Fruit fly (Drosophila melanogaster): ENCODE data around the gene CG18549.

The CG18549 gene

DNA sequence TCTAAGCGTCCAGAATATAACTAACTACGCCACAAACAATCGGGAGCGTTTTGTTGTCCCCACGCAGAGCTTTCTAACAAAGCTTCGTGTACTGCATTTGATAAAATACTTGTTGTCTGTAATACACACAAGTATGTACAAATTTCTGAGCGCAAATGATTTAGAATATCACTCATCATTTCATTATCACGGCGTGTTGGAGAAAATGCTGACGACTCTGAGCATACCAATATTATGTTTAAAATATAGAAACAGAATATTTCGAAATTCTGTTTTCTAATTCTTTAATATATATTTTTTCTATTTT, 43.2 kb upstream of the CG18549 start, which contains the start of gene Cyp9f2:
Cyp9f2 (minus strand) TSS at position 101 of the 307 bp plus-strand sequence.
- TF ChIP-seq bbx (GFP tag; IDR thresholded peaks at IDR 0.05; ENCODE audit: partially characterized antibody) (0 out of 2 replicates have a peak, but pooled peaks have one; percentile 8), CG17361 (GFP tag; IDR thresholded peaks at IDR 0.05) (no peak), chm (GFP tag; IDR thresholded peaks at IDR 0.05) (no peak)

DNA sequence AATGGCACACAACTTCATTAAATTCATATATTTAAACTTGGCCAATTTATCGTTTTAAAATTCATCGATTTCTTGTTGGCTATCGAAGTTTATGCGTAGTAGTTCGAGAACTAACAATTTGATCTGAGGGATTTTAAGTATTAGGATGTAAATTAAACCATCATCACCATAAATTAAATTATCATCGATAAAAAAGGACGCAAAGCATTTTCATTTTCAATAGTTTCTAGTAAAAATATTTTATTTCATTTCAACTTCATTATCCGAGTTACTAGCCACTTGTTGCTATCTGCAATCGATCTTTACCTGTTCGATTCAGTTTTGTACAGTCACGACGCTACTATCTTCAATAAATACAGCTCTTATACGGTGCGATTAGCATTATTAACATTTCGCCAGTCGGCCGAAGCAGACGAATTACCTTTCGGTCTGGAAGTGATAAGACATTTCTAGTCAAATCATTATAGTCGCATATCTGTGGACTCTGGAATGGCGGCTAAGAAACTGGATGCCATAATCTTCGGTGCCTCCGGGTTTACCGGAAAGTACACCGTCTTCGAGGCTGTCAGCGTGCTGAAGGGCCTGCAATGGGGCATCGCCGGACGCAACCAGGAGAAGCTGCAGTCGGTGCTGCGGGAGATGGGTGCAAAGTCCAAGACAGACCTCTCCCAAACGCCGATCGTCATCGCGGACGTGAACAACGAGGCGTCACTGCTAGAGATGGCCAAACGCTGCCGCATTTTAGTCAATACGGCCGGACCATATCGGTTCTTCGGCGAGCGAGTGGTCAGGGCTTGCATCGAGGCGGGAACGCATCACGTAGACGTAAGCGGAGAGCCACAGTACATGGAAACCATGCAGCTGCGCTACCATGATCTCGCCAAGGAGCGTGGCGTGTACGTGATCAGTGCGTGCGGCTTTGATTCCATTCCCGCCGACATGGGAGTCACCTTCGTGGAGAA, 42.6 kb upstream of the CG18549 start, which contains the start of gene CG5167:
CG5167 (plus strand) TSS at position 298 of the 962 bp plus-strand sequence.
- TF ChIP-seq exex (tag; optimal IDR thresholded peaks at IDR 0.05) = peak; percentile 89
- TF ChIP-seq CG14965 (GFP tag; optimal IDR thresholded peaks at IDR 0.05; ENCODE audit: borderline replicate concordance) = no peak
- TF ChIP-seq CoRest (tag; optimal IDR thresholded peaks at IDR 0.05) = peak; percentile 45
- TF ChIP-seq dysf (GFP tag; IDR thresholded peaks at IDR 0.05) = 0 out of 3 replicates have a peak, but pooled peaks have one; percentile 22
- TF ChIP-seq CG3163 (GFP tag; optimal IDR thresholded peaks at IDR 0.05) = no peak
- TF ChIP-seq Pdp1 (GFP tag; optimal IDR thresholded peaks at IDR 0.05) = peak in 1 of 2 experiments; percentile 16
- no peak for TF ChIP-seq CG11723 (GFP tag; optimal IDR thresholded peaks at IDR 0.05)
- no peak for TF ChIP-seq seq (GFP tag; IDR thresholded peaks at IDR 0.05)
- no peak for TF ChIP-seq CG7786 (GFP tag; optimal IDR thresholded peaks at IDR 0.05)
- TF ChIP-seq Hmx (GFP tag; optimal IDR thresholded peaks at IDR 0.05) = no peak
- TF ChIP-seq Chrac-16 (GFP tag; optimal IDR thresholded peaks at IDR 0.05) = peak; percentile 35
- no peak for TF ChIP-seq CG18619 (GFP tag; optimal IDR thresholded peaks at IDR 0.05)
- TF ChIP-seq CG11560 (tag; IDR thresholded peaks at IDR 0.05) = no peak
- TF ChIP-seq chm (GFP tag; IDR thresholded peaks at IDR 0.05) = no peak; the same call in 1 of the 2 replicates
- TF ChIP-seq Taf1 (GFP tag; IDR thresholded peaks at IDR 0.05) = no peak
- TF ChIP-seq CG9876 (GFP tag; optimal IDR thresholded peaks at IDR 0.05) = no peak
- no peak for TF ChIP-seq schlank (tag; optimal IDR thresholded peaks at IDR 0.05)
- TF ChIP-seq B-H2 (GFP tag; optimal IDR thresholded peaks at IDR 0.05) = no peak
- TF ChIP-seq nau (GFP tag; optimal IDR thresholded peaks at IDR 0.05) = no peak
- peak; percentile 38 for TF ChIP-seq Meics (GFP tag; optimal IDR thresholded peaks at IDR 0.05)
- TF ChIP-seq HmgD (GFP tag; optimal IDR thresholded peaks at IDR 0.05) = no peak
- no peak for TF ChIP-seq CG10431 (GFP tag; optimal IDR thresholded peaks at IDR 0.05)
- no peak for TF ChIP-seq pan (optimal IDR thresholded peaks at IDR 0.05)
- TF ChIP-seq pan (GFP tag; optimal IDR thresholded peaks at IDR 0.05 in 1 of 2, IDR thresholded peaks at IDR 0.05 in 1 of 2) = no peak
- peak; percentile 38 for TF ChIP-seq BEAF-32 (GFP tag; optimal IDR thresholded peaks at IDR 0.05)
- no peak for TF ChIP-seq CG8089 (GFP tag; optimal IDR thresholded peaks at IDR 0.05)
- no peak for TF ChIP-seq CG4404 (GFP tag; IDR thresholded peaks at IDR 0.05)
- no peak for TF ChIP-seq CG17568 (GFP tag; optimal IDR thresholded peaks at IDR 0.05)
- no peak for TF ChIP-seq CG8478 (optimal IDR thresholded peaks at IDR 0.05)
- no peak for TF ChIP-seq sd (tag; optimal IDR thresholded peaks at IDR 0.05)
- TF ChIP-seq az2 (GFP tag; optimal IDR thresholded peaks at IDR 0.05) = peak; percentile 37
- TF ChIP-seq Deaf1 (tag; optimal IDR thresholded peaks at IDR 0.05) = peak; percentile 50
- no peak for TF ChIP-seq GATAe (GFP tag; conservative IDR thresholded peaks at IDR 0.05)
- no peak for TF ChIP-seq inv (GFP tag; IDR thresholded peaks at IDR 0.05; ENCODE audit: partially characterized antibody)
- no peak for TF ChIP-seq wdn (GFP tag; IDR thresholded peaks at IDR 0.05)
- no peak for TF ChIP-seq danr (GFP tag; IDR thresholded peaks at IDR 0.05)
- no peak for TF ChIP-seq bcd (GFP tag; optimal IDR thresholded peaks at IDR 0.05)
- TF ChIP-seq CG1792 (GFP tag; optimal IDR thresholded peaks at IDR 0.05) = no peak
- TF ChIP-seq CG4730 (GFP tag; IDR thresholded peaks at IDR 0.05) = peak; percentile 8; the same call in 1 of the 2 replicates
- TF ChIP-seq crol (GFP tag; IDR thresholded peaks at IDR 0.05) = no peak
- TF ChIP-seq mirr (GFP tag; optimal IDR thresholded peaks at IDR 0.05) = peak; percentile 54
- peak; percentile 38; the same call in 1 of the 2 replicates for TF ChIP-seq CG31441 (GFP tag; IDR thresholded peaks at IDR 0.05)
- TF ChIP-seq CG12942 (GFP tag; optimal IDR thresholded peaks at IDR 0.05) = peak; percentile 18
- TF ChIP-seq Side (GFP tag; optimal IDR thresholded peaks at IDR 0.05) = no peak
- TF ChIP-seq grau (tag; optimal IDR thresholded peaks at IDR 0.05) = peak; percentile 56

Data from whole organism, embryonic.